Fruit fly (Drosophila melanogaster): ENCODE measurements around the gene fzy.

The fzy gene

DNA sequence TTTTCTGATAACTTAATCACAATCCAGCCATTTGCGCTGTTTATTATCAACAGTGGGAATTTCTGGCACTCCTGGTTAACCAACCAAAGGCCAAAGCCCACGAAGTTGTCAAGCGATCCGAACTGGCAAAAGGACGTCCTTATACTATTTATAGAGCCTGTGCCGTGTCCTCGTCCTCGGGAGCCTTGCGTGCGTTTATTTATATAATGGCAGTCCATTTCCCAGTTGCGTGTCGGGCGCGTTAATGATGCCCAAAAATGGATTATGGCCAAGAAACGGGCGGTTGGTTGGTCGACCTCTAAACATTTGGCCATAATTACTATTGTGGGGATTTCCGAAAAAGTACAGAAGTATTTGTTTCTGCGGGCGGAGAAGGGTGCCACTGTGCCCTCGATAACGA, 9.7 kb downstream of the fzy start:
- TF ChIP-seq dmrt93B (GFP tag; optimal IDR thresholded peaks at IDR 0.05) (no peak), OdsH (GFP tag; optimal IDR thresholded peaks at IDR 0.05) (no peak), rgr (GFP tag; optimal IDR thresholded peaks at IDR 0.05) (no peak), CG32264 (GFP tag; optimal IDR thresholded peaks at IDR 0.05) (no peak), tai (GFP tag; optimal IDR thresholded peaks at IDR 0.05) (no peak), ey (GFP tag; optimal IDR thresholded peaks at IDR 0.05) (no peak), lola (GFP tag; optimal IDR thresholded peaks at IDR 0.05) (no peak), dsf (GFP tag; optimal IDR thresholded peaks at IDR 0.05; ENCODE audit: borderline replicate concordance) (no peak), GATAd (GFP tag; optimal IDR thresholded peaks at IDR 0.05) (no peak)

DNA sequence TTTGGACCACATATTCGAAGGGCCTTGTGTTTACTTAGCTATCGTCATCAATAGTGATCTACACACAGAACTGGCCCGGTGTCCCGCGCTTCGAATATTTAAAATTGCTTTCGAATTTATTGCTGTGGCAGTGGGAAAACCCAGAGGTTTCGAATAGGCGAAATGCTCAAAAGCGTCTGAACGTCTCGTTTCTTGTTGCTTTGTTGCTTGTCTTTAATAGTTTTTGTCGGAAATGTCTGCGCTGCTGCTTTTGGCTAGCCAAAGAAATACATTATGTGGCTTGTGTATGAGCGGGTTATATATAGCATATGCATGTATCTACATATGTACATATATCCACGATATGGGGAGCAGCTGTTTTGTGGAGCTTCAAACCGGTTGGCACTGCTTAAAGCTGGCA, 10.5 kb downstream of the fzy start:
- TF ChIP-seq sage (GFP tag; optimal IDR thresholded peaks at IDR 0.05): no peak
- TF ChIP-seq N (GFP tag; optimal IDR thresholded peaks at IDR 0.05): no peak

DNA sequence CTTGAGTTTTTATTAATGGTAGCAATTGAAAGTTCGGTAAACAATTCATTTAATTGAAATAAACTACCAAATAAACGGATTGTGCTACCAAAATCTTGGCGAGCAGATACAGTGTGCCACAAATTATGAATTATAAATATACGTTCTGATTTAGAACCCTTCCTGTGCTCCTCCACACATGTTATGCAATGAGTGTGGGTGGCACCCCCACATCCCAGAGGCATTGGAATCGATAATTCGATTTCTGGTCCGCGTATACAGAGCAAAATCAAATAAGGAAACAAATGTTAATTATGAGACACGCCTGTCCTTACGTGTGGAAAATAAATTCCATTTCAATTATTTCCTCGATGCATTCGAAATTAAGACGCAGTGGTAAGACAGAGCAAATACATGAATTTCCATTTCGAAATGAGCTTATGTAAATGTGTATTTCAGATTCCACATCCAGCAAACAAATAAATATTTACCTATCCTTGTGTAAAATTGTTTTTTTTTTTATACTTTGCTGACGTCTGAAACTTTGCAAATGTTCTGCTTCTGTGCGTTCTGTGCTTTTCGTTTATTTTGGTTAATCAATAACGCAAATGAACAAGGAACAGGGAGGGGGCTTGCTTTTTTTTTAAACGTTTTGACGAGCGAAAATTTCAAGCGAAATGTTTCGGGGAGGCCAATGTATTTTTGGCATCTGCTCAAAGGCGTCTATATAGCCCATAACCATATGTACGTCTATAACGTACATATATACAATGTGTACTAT, 11.3 kb downstream of the fzy start:
- TF ChIP-seq HLH106 (tag; optimal IDR thresholded peaks at IDR 0.05) (no peak), pan (optimal IDR thresholded peaks at IDR 0.05) (no peak), Dif (GFP tag; optimal IDR thresholded peaks at IDR 0.05; ENCODE audit: partially characterized antibody) (no peak), Dfd (GFP tag; optimal IDR thresholded peaks at IDR 0.05) (no peak), Mio (GFP tag; optimal IDR thresholded peaks at IDR 0.05) (no peak), Vsx2 (GFP tag; optimal IDR thresholded peaks at IDR 0.05; ENCODE audit: partially characterized antibody) (no peak), sv (GFP tag; optimal IDR thresholded peaks at IDR 0.05) (no peak), lola (GFP tag; optimal IDR thresholded peaks at IDR 0.05) (no peak), Hr83 (GFP tag; optimal IDR thresholded peaks at IDR 0.05; ENCODE audit: poor library complexity, severe bottlenecking) (no peak), foxo (GFP tag; optimal IDR thresholded peaks at IDR 0.05) (no peak), rgr (GFP tag; optimal IDR thresholded peaks at IDR 0.05) (peak; percentile 36), CrebA (GFP tag; optimal IDR thresholded peaks at IDR 0.05; ENCODE audit: borderline replicate concordance) (no peak), Sp1 (GFP tag; optimal IDR thresholded peaks at IDR 0.05) (no peak), usp (GFP tag; optimal IDR thresholded peaks at IDR 0.05) (no peak), fru (GFP tag; optimal IDR thresholded peaks at IDR 0.05) (no peak), Hnf4 (GFP tag; optimal IDR thresholded peaks at IDR 0.05) (no peak), sage (GFP tag; optimal IDR thresholded peaks at IDR 0.05) (no peak), h (GFP tag; optimal IDR thresholded peaks at IDR 0.05) (no peak), dl (GFP tag; optimal IDR thresholded peaks at IDR 0.05; ENCODE audit: insufficient read depth in 1 of 2, partially characterized antibody in 2 of 2) (no peak), tai (GFP tag; optimal IDR thresholded peaks at IDR 0.05) (peak; percentile 23), Rel (GFP tag; optimal IDR thresholded peaks at IDR 0.05) (no peak), Rel (tag; optimal IDR thresholded peaks at IDR 0.05) (peak; percentile 10), CG32264 (GFP tag; optimal IDR thresholded peaks at IDR 0.05) (no peak), Hr78 (GFP tag; optimal IDR thresholded peaks at IDR 0.05) (no peak), ey (GFP tag; optimal IDR thresholded peaks at IDR 0.05) (no peak), psq (GFP tag; optimal IDR thresholded peaks at IDR 0.05) (no peak), brk (GFP tag; optimal IDR thresholded peaks at IDR 0.05) (no peak), jim (GFP tag; optimal IDR thresholded peaks at IDR 0.05) (no peak), N (GFP tag; optimal IDR thresholded peaks at IDR 0.05) (no peak), dmrt93B (GFP tag; optimal IDR thresholded peaks at IDR 0.05) (no peak), br (GFP tag; optimal IDR thresholded peaks at IDR 0.05) (peak; percentile 17), CG9705 (GFP tag; optimal IDR thresholded peaks at IDR 0.05) (no peak)

DNA sequence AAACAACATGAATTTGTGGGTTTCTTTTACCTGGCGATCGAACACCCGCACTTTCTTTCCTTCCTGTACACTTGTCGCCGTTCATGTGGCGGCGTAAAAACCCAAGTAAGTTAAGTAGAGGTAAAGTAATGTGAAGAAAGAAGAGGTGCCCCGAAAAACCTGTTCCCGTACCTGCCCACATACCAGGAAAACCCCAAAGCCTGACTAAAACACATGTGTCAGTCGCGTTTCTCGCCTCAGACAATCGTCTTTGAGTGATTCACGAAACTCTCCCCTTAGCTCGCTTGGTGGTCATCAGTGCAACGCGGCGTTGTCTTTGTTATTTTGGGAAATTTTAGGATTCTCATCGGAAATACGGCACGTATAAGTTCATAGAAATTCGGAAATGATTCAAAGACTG, 12.8 kb downstream of the fzy start:
- TF ChIP-seq Dfd (GFP tag; optimal IDR thresholded peaks at IDR 0.05): no peak
- no peak for TF ChIP-seq CG9705 (GFP tag; optimal IDR thresholded peaks at IDR 0.05)
- TF ChIP-seq fru (GFP tag; optimal IDR thresholded peaks at IDR 0.05): peak; percentile 48
